Fruit fly (Drosophila melanogaster) whole organism, embryonic: ENCODE results near the gene foxo.

Source experiments
- Antp ChIP-seq: fragments of 200-800 bp; sonication (Bioruptor generic); optimal IDR thresholded peaks from 3 replicates; lab custom pipeline; 2016; ENCODE audit warnings: missing biosample characterization, missing genetic modification characterization
- B-H2 ChIP-seq: fragments of 200-800 bp; sonication (Bioruptor generic); optimal IDR thresholded peaks from 2 replicates; lab custom pipeline; 2018; ENCODE audit warnings: missing biosample characterization, mild to moderate bottlenecking, missing genetic modification characterization
- Blimp-1 ChIP-seq: fragments of 200-800 bp; sonication (Bioruptor generic); optimal IDR thresholded peaks from 3 replicates; lab custom pipeline; 2018; ENCODE audit warnings: missing biosample characterization, missing genetic modification characterization, mild to moderate bottlenecking, moderate library complexity, missing genetic modification reagents
- C15 ChIP-seq: fragments of 200-800 bp; sonication (Bioruptor generic); IDR thresholded peaks from 3 replicates; pipeline ENCODE4 v1.3.6; 2022; ENCODE audit warnings: missing biosample characterization, missing genetic modification characterization
- CG10147 ChIP-seq: fragments of 200-800 bp; sonication (Bioruptor generic); optimal IDR thresholded peaks from 2 replicates; lab custom pipeline; 2019; ENCODE audit warnings: missing biosample characterization, mild to moderate bottlenecking, missing genetic modification characterization, moderate library complexity
- CG10431 ChIP-seq: fragments of 200-800 bp; sonication (Bioruptor generic); optimal IDR thresholded peaks from 3 replicates; lab custom pipeline; 2018; ENCODE audit warnings: missing biosample characterization, mild to moderate bottlenecking, missing genetic modification characterization
- CG10462 ChIP-seq: fragments of 200-800 bp; sonication (Bioruptor generic); optimal IDR thresholded peaks from 2 replicates; lab custom pipeline; 2016; ENCODE audit warnings: missing biosample characterization, missing genetic modification characterization
- CG10543 ChIP-seq: fragments of 200-800 bp; sonication (Bioruptor generic); optimal IDR thresholded peaks from 3 replicates; lab custom pipeline; 2017; ENCODE audit warnings: missing biosample characterization, mild to moderate bottlenecking, missing genetic modification characterization, moderate library complexity
- CG12071 ChIP-seq: fragments of 200-800 bp; sonication (Bioruptor generic); optimal IDR thresholded peaks from 3 replicates; lab custom pipeline; 2018; ENCODE audit warnings: missing biosample characterization, mild to moderate bottlenecking, missing genetic modification characterization
- CG12155 ChIP-seq: fragments of 200-800 bp; sonication (Bioruptor generic); optimal IDR thresholded peaks from 3 replicates; lab custom pipeline; 2016; ENCODE audit warnings: missing biosample characterization, missing genetic modification characterization
- CG2202 ChIP-seq: fragments of 200-800 bp; sonication (Bioruptor generic); optimal IDR thresholded peaks from 2 replicates; lab custom pipeline; 2018; ENCODE audit warnings: missing biosample characterization, mild to moderate bottlenecking, missing genetic modification characterization
- CG32532 ChIP-seq: fragments of 200-800 bp; sonication (Bioruptor generic); IDR thresholded peaks from 2 replicates; pipeline ENCODE4 v1.3.6; 2022; ENCODE audit warnings: missing biosample characterization, missing genetic modification characterization
- CG3407 ChIP-seq: fragments of 200-800 bp; sonication (Bioruptor generic); optimal IDR thresholded peaks from 2 replicates; lab custom pipeline; 2018; ENCODE audit warnings: missing biosample characterization, mild to moderate bottlenecking, missing genetic modification characterization
- CG34376 ChIP-seq: fragments of 200-800 bp; sonication (Bioruptor generic); optimal IDR thresholded peaks from 2 replicates; lab custom pipeline; 2018; ENCODE audit warnings: missing biosample characterization, mild to moderate bottlenecking, missing genetic modification characterization
- CG7786 ChIP-seq: fragments of 200-800 bp; sonication (Bioruptor generic); optimal IDR thresholded peaks from 2 replicates; lab custom pipeline; 2016; ENCODE audit warnings: missing biosample characterization, missing genetic modification characterization
- CG7963 ChIP-seq: fragments of 200-800 bp; sonication (Bioruptor generic); IDR thresholded peaks from 3 replicates; pipeline ENCODE4 v1.3.6; 2022; ENCODE audit warnings: missing biosample characterization, missing genetic modification characterization; ENCODE audit not compliant: partially characterized antibody
- CG7987 ChIP-seq: fragments of 200-800 bp; sonication (Bioruptor generic); optimal IDR thresholded peaks from 2 replicates; lab custom pipeline; 2018; ENCODE audit warnings: missing biosample characterization, mild to moderate bottlenecking, missing genetic modification characterization, moderate library complexity
- CG8359 ChIP-seq: fragments of 200-800 bp; sonication (Bioruptor generic); optimal IDR thresholded peaks from 2 replicates; lab custom pipeline; 2017; ENCODE audit warnings: missing biosample characterization, mild to moderate bottlenecking, missing genetic modification characterization, borderline replicate concordance
- CHES-1-like ChIP-seq: fragments of 200-800 bp; sonication (Bioruptor generic); optimal IDR thresholded peaks from 2 replicates; lab custom pipeline; 2016; ENCODE audit warnings: missing biosample characterization, missing genetic modification characterization
- CoRest ChIP-seq: fragments of 200-800 bp; sonication (Bioruptor generic); optimal IDR thresholded peaks from 3 replicates; lab custom pipeline; 2018; ENCODE audit warnings: missing biosample characterization, mild to moderate bottlenecking, missing genetic modification characterization, moderate library complexity
- D19B ChIP-seq: fragments of 200-800 bp; sonication (Bioruptor generic); optimal IDR thresholded peaks from 2 replicates; lab custom pipeline; 2017; ENCODE audit warnings: missing biosample characterization, mild to moderate bottlenecking, missing genetic modification characterization
- Dll ChIP-seq: fragments of 200-800 bp; sonication (Bioruptor generic); IDR thresholded peaks from 4 replicates; pipeline ENCODE4 v1.3.6; 2022; ENCODE audit warnings: missing biosample characterization, missing genetic modification characterization; ENCODE audit not compliant: partially characterized antibody
- Fer1 ChIP-seq: fragments of 200-800 bp; sonication (Bioruptor generic); optimal IDR thresholded peaks from 2 replicates; lab custom pipeline; 2017; ENCODE audit warnings: missing biosample characterization, mild to moderate bottlenecking, missing genetic modification characterization
- H15 ChIP-seq: fragments of 200-800 bp; sonication (Bioruptor generic); IDR thresholded peaks from 3 replicates; pipeline ENCODE4 v1.3.6; 2022; ENCODE audit warnings: missing biosample characterization, missing genetic modification characterization
- MESR4 ChIP-seq: fragments of 200-800 bp; sonication (Bioruptor generic); optimal IDR thresholded peaks from 2 replicates; lab custom pipeline; 2018; ENCODE audit warnings: missing biosample characterization, mild to moderate bottlenecking, missing genetic modification characterization, moderate library complexity
- Neu2 ChIP-seq: fragments of 200-800 bp; sonication (Bioruptor generic); optimal IDR thresholded peaks from 3 replicates; lab custom pipeline; 2016; ENCODE audit warnings: missing biosample characterization, missing genetic modification characterization, borderline replicate concordance
- Ravus ChIP-seq: fragments of 200-800 bp; sonication (Bioruptor generic); IDR thresholded peaks from 2 replicates; pipeline ENCODE4 v1.3.6; 2022; ENCODE audit warnings: missing biosample characterization, missing genetic modification characterization
- Rfx ChIP-seq: fragments of 200-800 bp; sonication (Bioruptor generic); IDR thresholded peaks from 2 replicates; pipeline ENCODE4 v1.3.6; 2022; ENCODE audit warnings: missing biosample characterization, missing genetic modification characterization
- Sin3A ChIP-seq: fragments of >200 bp; optimal IDR thresholded peaks from 2 replicates; lab custom pipeline; 2018
- Sry-β ChIP-seq: fragments of 200-800 bp; sonication (Bioruptor generic); optimal IDR thresholded peaks from 2 replicates; lab custom pipeline; 2018; ENCODE audit warnings: missing biosample characterization, mild to moderate bottlenecking, missing genetic modification characterization, moderate library complexity
- Trl ChIP-seq, 3 experiments: fragments of >200 bp in 2 of 3; fragments of 200-800 bp in 1 of 3; sonication (Bioruptor generic) in 1 of 3; optimal IDR thresholded peaks; 2 replicates in 1 of 3; 3 replicates in 2 of 3; lab custom pipeline; 2016 to 2017; ENCODE audit warnings: missing biosample characterization in 1 of 3, missing genetic modification characterization in 1 of 3
- chif ChIP-seq, 2 experiments: fragments of 200-800 bp; sonication (Bioruptor generic); optimal IDR thresholded peaks; 3 replicates each; lab custom pipeline; 2016; ENCODE audit warnings: missing biosample characterization in 2 of 2, missing genetic modification characterization in 2 of 2
- da ChIP-seq: fragments of 200-800 bp; sonication (Bioruptor generic); optimal IDR thresholded peaks from 2 replicates; lab custom pipeline; 2016; ENCODE audit warnings: missing biosample characterization, missing genetic modification characterization
- dysf ChIP-seq: fragments of 200-800 bp; sonication (Bioruptor generic); IDR thresholded peaks from 3 replicates; pipeline ENCODE4 v1.3.6; 2022; ENCODE audit warnings: missing biosample characterization, missing genetic modification characterization
- exex ChIP-seq: fragments of 200-800 bp; sonication (Bioruptor generic); optimal IDR thresholded peaks from 4 replicates; lab custom pipeline; 2018; ENCODE audit warnings: missing biosample characterization, mild to moderate bottlenecking, missing genetic modification characterization, moderate library complexity
- grau ChIP-seq: fragments of 200-800 bp; optimal IDR thresholded peaks from 3 replicates; lab custom pipeline; 2019; ENCODE audit warnings: missing biosample characterization, mild to moderate bottlenecking, missing genetic modification characterization, moderate library complexity
- jigr1 ChIP-seq: fragments of 200-800 bp; sonication (Bioruptor generic); IDR thresholded peaks from 3 replicates; pipeline ENCODE4 v1.3.6; 2022; ENCODE audit warnings: missing biosample characterization, missing genetic modification characterization
- lilli ChIP-seq: fragments of 200-800 bp; sonication (Bioruptor generic); optimal IDR thresholded peaks from 3 replicates; lab custom pipeline; 2016; ENCODE audit warnings: missing biosample characterization, missing genetic modification characterization
- lola ChIP-seq, 3 experiments: fragments of >200 bp in 2 of 3; fragments of 200-800 bp in 1 of 3; sonication (Bioruptor generic) in 1 of 3; optimal IDR thresholded peaks; 2 replicates each; lab custom pipeline; 2017 to 2019; ENCODE audit warnings: missing biosample characterization in 3 of 3, missing genetic modification characterization in 3 of 3, mild to moderate bottlenecking in 1 of 3, moderate library complexity in 1 of 3
- luna ChIP-seq: fragments of 200-800 bp; sonication (Bioruptor generic); optimal IDR thresholded peaks from 2 replicates; lab custom pipeline; 2016; ENCODE audit warnings: missing biosample characterization, missing genetic modification characterization
- maf-S ChIP-seq: fragments of 200-800 bp; sonication (Bioruptor generic); optimal IDR thresholded peaks from 2 replicates; lab custom pipeline; 2016; ENCODE audit warnings: missing biosample characterization, missing genetic modification characterization
- mld ChIP-seq: fragments of 200-800 bp; sonication (Bioruptor generic); IDR thresholded peaks from 3 replicates; pipeline ENCODE4 v1.3.6; 2022; ENCODE audit warnings: missing biosample characterization, missing genetic modification characterization; ENCODE audit not compliant: partially characterized antibody
- pan ChIP-seq, 4 experiments: fragments of >200 bp in 3 of 4; fragments of 200-800 bp in 1 of 4; sonication (Bioruptor generic) in 1 of 4; optimal IDR thresholded peaks in 3 of 4; IDR thresholded peaks in 1 of 4; 2 replicates each; pipeline versions ENCODE4 v1.3.6 to Lab custom; 2017 to 2022; ENCODE audit warnings: missing biosample characterization in 2 of 4, missing genetic modification characterization in 2 of 4, mixed read lengths in 1 of 4
- pb ChIP-seq: fragments of 200-800 bp; sonication (Bioruptor generic); optimal IDR thresholded peaks from 3 replicates; lab custom pipeline; 2016; ENCODE audit warnings: missing biosample characterization, missing genetic modification characterization
- repo ChIP-seq: fragments of 200-800 bp; sonication (Bioruptor generic); optimal IDR thresholded peaks from 2 replicates; lab custom pipeline; 2016; ENCODE audit warnings: missing biosample characterization, missing genetic modification characterization
- seq ChIP-seq: fragments of 200-800 bp; sonication (Bioruptor generic); IDR thresholded peaks from 2 replicates; pipeline ENCODE4 v1.3.6; 2022; ENCODE audit warnings: missing biosample characterization, missing genetic modification characterization
- so ChIP-seq: fragments of 200-800 bp; sonication (Bioruptor generic); IDR thresholded peaks from 3 replicates; pipeline ENCODE4 v1.3.6; 2022; ENCODE audit warnings: missing biosample characterization, missing genetic modification characterization
- tx ChIP-seq: fragments of 200-800 bp; sonication (Bioruptor generic); optimal IDR thresholded peaks from 2 replicates; lab custom pipeline; 2016; ENCODE audit warnings: missing biosample characterization, missing genetic modification characterization
- vfl ChIP-seq: fragments of 200-800 bp; sonication (Bioruptor generic); optimal IDR thresholded peaks from 2 replicates; lab custom pipeline; 2016; ENCODE audit warnings: missing biosample characterization, missing genetic modification characterization

foxo gene

dm6 chr3R:14035924-14036448 lies 20.8 kb upstream of the foxo start, which contains the start of gene CG9922 (continued):
- TF ChIP-seq pb (no peak), CG10543 (GFP tag; lab: Kevin White, UChicago) (peak; percentile 23), mld (GFP tag; lab: Robert Waterston, UW) (no peak), Trl (optimal IDR thresholded peaks at IDR 0.05; lab: Kevin White, UChicago) (no peak), Trl (GFP tag; optimal IDR thresholded peaks at IDR 0.05; lab: Kevin White, UChicago) (peak; percentile 75), jigr1 (GFP tag; lab: Robert Waterston, UW) (no peak), tx (GFP tag; lab: Kevin White, UChicago) (peak; percentile 44), CG2202 (tag; lab: Kevin White, UChicago) (peak; percentile 9), C15 (GFP tag; lab: Robert Waterston, UW) (no peak), CG8359 (no peak), Sin3A (lab: Kevin White, UChicago) (peak; percentile 70), CG3407 (peak; percentile 7), CoRest (tag; lab: Kevin White, UChicago) (peak; percentile 62), vfl (GFP tag; lab: Kevin White, UChicago) (peak; percentile 68), H15 (no peak), Rfx (GFP tag; lab: Robert Waterston, UW) (peak; percentile 63; the same call in 1 of the 2 replicates), Neu2 (GFP tag; lab: Kevin White, UChicago) (no peak), B-H2 (GFP tag; lab: Kevin White, UChicago) (peak; percentile 69), D19B (no peak), CG12155 (peak; percentile 39), maf-S (GFP tag; lab: Kevin White, UChicago) (peak; percentile 54), luna (no peak), Ravus (GFP tag; lab: Robert Waterston, UW) (no peak), dysf (GFP tag; lab: Robert Waterston, UW) (no peak), lilli (GFP tag; lab: Kevin White, UChicago) (peak; percentile 74), CHES-1-like (GFP tag; lab: Kevin White, UChicago) (peak; percentile 83), CG10462 (GFP tag; lab: Kevin White, UChicago) (no peak), Antp (peak; percentile 62), CG12071 (no peak), exex (peak; percentile 36), CG10431 (no peak), Dll (GFP tag; lab: Robert Waterston, UW) (peak; percentile 71), CG32532 (GFP tag; lab: Robert Waterston, UW) (peak; percentile 49; the same call in 1 of the 2 replicates), Fer1 (GFP tag; lab: Kevin White, UChicago) (peak; percentile 70), CG7963 (GFP tag; lab: Robert Waterston, UW) (no peak), Sry-β (GFP tag; lab: Kevin White, UChicago) (peak; percentile 57), grau (tag; lab: Kevin White, UChicago) (peak; percentile 54), CG10147 (GFP tag; lab: Kevin White, UChicago) (peak; percentile 43), lola (GFP tag; optimal IDR thresholded peaks at IDR 0.05; lab: Kevin White, UChicago) (peak in 1 of 3 experiments; percentile 39), Blimp-1 (peak; percentile 25), so (GFP tag; lab: Robert Waterston, UW) (no peak), CG7987 (GFP tag; lab: Kevin White, UChicago) (peak; percentile 51), repo (GFP tag; lab: Kevin White, UChicago) (peak; percentile 63), CG7786 (peak; percentile 64), pan (optimal IDR thresholded peaks at IDR 0.05; lab: Kevin White, UChicago) (no peak), pan (GFP tag; optimal IDR thresholded peaks at IDR 0.05 in 1 of 2, IDR thresholded peaks at IDR 0.05 in 1 of 2) (peak in 1 of 2 experiments; percentile 8), seq (GFP tag; lab: Robert Waterston, UW) (no peak), da (GFP tag; lab: Kevin White, UChicago) (no peak), chif (GFP tag; optimal IDR thresholded peaks at IDR 0.05; lab: Kevin White, UChicago) (peak; percentile 44 to 59), MESR4 (GFP tag; lab: Kevin White, UChicago) (peak; percentile 50), CG34376 (GFP tag; lab: Kevin White, UChicago) (peak; percentile 65)
